Worm (Caenorhabditis elegans) whole organism, mixed stage, embryonic: ENCODE data around the gene T22B7.3.

Source experiments
- lin-13 ChIP-seq: fragments of 150-350 bp; optimal IDR thresholded peaks from 2 replicates; lab custom pipeline; 2014; ENCODE audit warnings: missing biosample characterization, missing genetic modification characterization
- nhr-76 ChIP-seq: sonication (generic microtip); optimal IDR thresholded peaks from 2 replicates; lab custom pipeline; 2017; ENCODE audit warnings: missing biosample characterization, missing genetic modification characterization
- pha-4 ChIP-seq: fragments of 150-350 bp; optimal IDR thresholded peaks from 2 replicates; lab custom pipeline; 2018; ENCODE audit warnings: missing biosample characterization, missing genetic modification reagents, missing genetic modification characterization
- snpc-4 ChIP-seq: fragments of 150-350 bp; optimal IDR thresholded peaks from 2 replicates; lab custom pipeline; 2014; ENCODE audit warnings: missing biosample characterization, missing genetic modification characterization
- unc-39 ChIP-seq: fragments of 150-350 bp; optimal IDR thresholded peaks from 2 replicates; lab custom pipeline; 2014; ENCODE audit warnings: missing biosample characterization, missing genetic modification characterization
- unc-62 ChIP-seq: fragments of 150-350 bp; optimal IDR thresholded peaks from 2 replicates; lab custom pipeline; 2014; ENCODE audit warnings: missing biosample characterization, missing genetic modification reagents, missing genetic modification characterization

ce11 chrX:5655601-5656000 lies 8.4 kb downstream of the T22B7.3 start:
- TF ChIP-seq snpc-4 (tag; lab: Kevin White, UChicago) (no peak), unc-39 (tag; lab: Kevin White, UChicago) (no peak), unc-62 (GFP tag; lab: Kevin White, UChicago) (no peak), pha-4 (tag; lab: Kevin White, UChicago) (no peak), nhr-76 (tag; lab: Kevin White, UChicago) (no peak), lin-13 (no peak)
